Fruit fly (Drosophila melanogaster) whole organism, embryonic: Measurements from ENCODE around the gene CG13407.
A peak's percentile ranks its signal among the peaks of the same experiment; 100 is the strongest.

ENCODE experiments used
- Atf-2 ChIP-seq: fragments of 200-800 bp; sonication (Bioruptor generic); optimal IDR thresholded peaks from 2 replicates; lab custom pipeline; 2016; ENCODE audit warnings: missing biosample characterization, missing genetic modification characterization
- Awh ChIP-seq: fragments of 200-800 bp; sonication (Bioruptor generic); IDR thresholded peaks from 2 replicates; pipeline ENCODE4, ENCODE4 v1.3.6; 2022; ENCODE audit warnings: missing biosample characterization, missing genetic modification characterization
- CG12071 ChIP-seq: fragments of 200-800 bp; sonication (Bioruptor generic); optimal IDR thresholded peaks from 3 replicates; lab custom pipeline; 2018; ENCODE audit warnings: missing biosample characterization, mild to moderate bottlenecking, missing genetic modification characterization
- CG17186 ChIP-seq: fragments of 200-800 bp; sonication (Bioruptor generic); optimal IDR thresholded peaks from 3 replicates; lab custom pipeline; 2017; ENCODE audit warnings: missing biosample characterization, missing genetic modification reagents, missing genetic modification characterization
- CG17912 ChIP-seq: fragments of 200-800 bp; sonication (Bioruptor generic); optimal IDR thresholded peaks from 2 replicates; lab custom pipeline; 2018; ENCODE audit warnings: missing biosample characterization, mild to moderate bottlenecking, missing genetic modification characterization
- CG2199 ChIP-seq: fragments of 200-800 bp; sonication (Bioruptor generic); IDR thresholded peaks from 3 replicates; pipeline ENCODE4 v1.3.6; 2022; ENCODE audit warnings: missing biosample characterization, missing genetic modification characterization
- CG30431 ChIP-seq: fragments of 200-800 bp; sonication (Bioruptor generic); optimal IDR thresholded peaks from 2 replicates; lab custom pipeline; 2017; ENCODE audit warnings: missing biosample characterization, missing genetic modification characterization
- CG32532 ChIP-seq: fragments of 200-800 bp; sonication (Bioruptor generic); IDR thresholded peaks from 2 replicates; pipeline ENCODE4 v1.3.6; 2022; ENCODE audit warnings: missing biosample characterization, missing genetic modification characterization
- CG32772 ChIP-seq: fragments of 200-800 bp; sonication (Bioruptor generic); IDR thresholded peaks from 2 replicates; pipeline ENCODE4 v1.3.6; 2022; ENCODE audit warnings: missing biosample characterization, missing genetic modification characterization
- CG4820 ChIP-seq: fragments of 200-800 bp; sonication (Bioruptor generic); optimal IDR thresholded peaks from 3 replicates; lab custom pipeline; 2016; ENCODE audit warnings: missing biosample characterization, missing genetic modification characterization
- CG4854 ChIP-seq: fragments of 200-800 bp; sonication (Bioruptor generic); optimal IDR thresholded peaks from 2 replicates; lab custom pipeline; 2016; ENCODE audit warnings: missing biosample characterization, missing genetic modification characterization, inconsistent platforms
- CG6272 ChIP-seq: fragments of 200-800 bp; sonication (Bioruptor generic); IDR thresholded peaks from 2 replicates; pipeline ENCODE4 v1.3.6; 2022; ENCODE audit warnings: missing biosample characterization, missing genetic modification characterization
- CG7786 ChIP-seq: fragments of 200-800 bp; sonication (Bioruptor generic); optimal IDR thresholded peaks from 2 replicates; lab custom pipeline; 2016; ENCODE audit warnings: missing biosample characterization, missing genetic modification characterization
- CG8290 ChIP-seq, 3 experiments: fragments of 200-800 bp; sonication (Bioruptor generic); optimal IDR thresholded peaks; 2 replicates each; lab custom pipeline; 2016 to 2019; ENCODE audit warnings: missing biosample characterization in 3 of 3, missing genetic modification characterization in 3 of 3, mild to moderate bottlenecking in 2 of 3, moderate library complexity in 1 of 3
- CTCF ChIP-seq: fragments of 200-800 bp; sonication (Bioruptor generic); optimal IDR thresholded peaks from 2 replicates; lab custom pipeline; 2017; ENCODE audit warnings: missing biosample characterization, mild to moderate bottlenecking, missing genetic modification characterization, moderate library complexity
- Ets65A ChIP-seq: fragments of 200-800 bp; sonication (Bioruptor generic); peaks from one replicate; lab custom pipeline; 2016; ENCODE audit warnings: missing biosample characterization, missing genetic modification characterization
- Ets97D ChIP-seq: fragments of 200-800 bp; sonication (Bioruptor generic); optimal IDR thresholded peaks from 3 replicates; lab custom pipeline; 2016; ENCODE audit warnings: missing biosample characterization, missing genetic modification characterization
- Fer1 ChIP-seq: fragments of 200-800 bp; sonication (Bioruptor generic); optimal IDR thresholded peaks from 2 replicates; lab custom pipeline; 2017; ENCODE audit warnings: missing biosample characterization, mild to moderate bottlenecking, missing genetic modification characterization
- Gsc ChIP-seq: fragments of 200-800 bp; sonication (Bioruptor generic); IDR thresholded peaks from 2 replicates; pipeline ENCODE4 v1.3.6; 2022; ENCODE audit warnings: missing biosample characterization, missing genetic modification characterization
- Hey ChIP-seq: fragments of 200-800 bp; sonication (Bioruptor generic); optimal IDR thresholded peaks from 3 replicates; lab custom pipeline; 2018; ENCODE audit warnings: missing biosample characterization, mild to moderate bottlenecking, missing genetic modification characterization
- Hr39 ChIP-seq: fragments of >200 bp; optimal IDR thresholded peaks from 2 replicates; lab custom pipeline; 2017
- Med ChIP-seq: fragments of 200-800 bp; sonication (Bioruptor generic); peaks from one replicate; lab custom pipeline; 2016; ENCODE audit warnings: missing biosample characterization, missing genetic modification characterization, mild to moderate bottlenecking, inconsistent platforms, moderate library complexity
- NC2α ChIP-seq: fragments of 200-800 bp; sonication (Bioruptor generic); optimal IDR thresholded peaks from 2 replicates; lab custom pipeline; 2016; ENCODE audit warnings: missing biosample characterization, missing genetic modification characterization
- Pdp1 ChIP-seq, 2 experiments: fragments of 200-800 bp; sonication (Bioruptor generic); optimal IDR thresholded peaks; 3 replicates each; lab custom pipeline; 2016; ENCODE audit warnings: missing biosample characterization in 2 of 2, missing genetic modification characterization in 2 of 2, mild to moderate bottlenecking in 1 of 2, moderate library complexity in 1 of 2
- ac ChIP-seq: fragments of 200-800 bp; sonication (Bioruptor generic); optimal IDR thresholded peaks from 3 replicates; lab custom pipeline; 2017; ENCODE audit warnings: missing biosample characterization, mild to moderate bottlenecking, missing genetic modification characterization
- amos ChIP-seq: fragments of 200-800 bp; sonication (Bioruptor generic); IDR thresholded peaks from 2 replicates; pipeline ENCODE4 v1.3.6; 2022; ENCODE audit warnings: missing biosample characterization, missing genetic modification characterization; ENCODE audit not compliant: partially characterized antibody
- ato ChIP-seq: fragments of 200-800 bp; sonication (Bioruptor generic); IDR thresholded peaks from 2 replicates; pipeline ENCODE4 v1.3.6; 2022; ENCODE audit warnings: missing biosample characterization, missing genetic modification characterization; ENCODE audit not compliant: partially characterized antibody
- bowl ChIP-seq: fragments of 200-800 bp; sonication (Bioruptor generic); IDR thresholded peaks from 2 replicates; pipeline ENCODE4 v1.3.6; 2022; ENCODE audit warnings: missing biosample characterization, missing genetic modification characterization
- chif ChIP-seq, 2 experiments: fragments of 200-800 bp; sonication (Bioruptor generic); optimal IDR thresholded peaks; 3 replicates each; lab custom pipeline; 2016; ENCODE audit warnings: missing biosample characterization in 2 of 2, missing genetic modification characterization in 2 of 2
- disco-r ChIP-seq: fragments of 200-800 bp; sonication (Bioruptor generic); optimal IDR thresholded peaks from 2 replicates; lab custom pipeline; 2016; ENCODE audit warnings: missing biosample characterization, missing genetic modification characterization
- dysf ChIP-seq: fragments of 200-800 bp; sonication (Bioruptor generic); IDR thresholded peaks from 3 replicates; pipeline ENCODE4 v1.3.6; 2022; ENCODE audit warnings: missing biosample characterization, missing genetic modification characterization
- eyg ChIP-seq: fragments of 200-800 bp; sonication (Bioruptor generic); optimal IDR thresholded peaks from 3 replicates; lab custom pipeline; 2016; ENCODE audit warnings: missing biosample characterization, missing genetic modification characterization
- jigr1 ChIP-seq: fragments of 200-800 bp; sonication (Bioruptor generic); IDR thresholded peaks from 3 replicates; pipeline ENCODE4 v1.3.6; 2022; ENCODE audit warnings: missing biosample characterization, missing genetic modification characterization
- jing ChIP-seq: fragments of 200-800 bp; sonication (Bioruptor generic); optimal IDR thresholded peaks from 2 replicates; lab custom pipeline; 2018; ENCODE audit warnings: missing biosample characterization, mild to moderate bottlenecking, missing genetic modification characterization
- pan ChIP-seq, 4 experiments: fragments of >200 bp in 3 of 4; fragments of 200-800 bp in 1 of 4; sonication (Bioruptor generic) in 1 of 4; optimal IDR thresholded peaks in 3 of 4; IDR thresholded peaks in 1 of 4; 2 replicates each; pipeline versions ENCODE4 v1.3.6 to Lab custom; 2017 to 2022; ENCODE audit warnings: missing biosample characterization in 2 of 4, missing genetic modification characterization in 2 of 4, mixed read lengths in 1 of 4
- pho ChIP-seq: fragments of 200-800 bp; sonication (Bioruptor generic); optimal IDR thresholded peaks from 2 replicates; lab custom pipeline; 2016; ENCODE audit warnings: missing biosample characterization, missing genetic modification characterization
- pita ChIP-seq: fragments of 200-800 bp; sonication (Bioruptor generic); optimal IDR thresholded peaks from 2 replicates; lab custom pipeline; 2017; ENCODE audit warnings: missing biosample characterization, mild to moderate bottlenecking, missing genetic modification characterization
- schlank ChIP-seq: fragments of 200-800 bp; sonication (Bioruptor generic); optimal IDR thresholded peaks from 2 replicates; lab custom pipeline; 2018; ENCODE audit warnings: missing biosample characterization, mild to moderate bottlenecking, missing genetic modification characterization
- sima ChIP-seq: fragments of 200-800 bp; sonication (Bioruptor generic); optimal IDR thresholded peaks from 2 replicates; lab custom pipeline; 2016; ENCODE audit warnings: missing biosample characterization, missing genetic modification characterization
- stwl ChIP-seq: fragments of 200-800 bp; sonication (Bioruptor generic); optimal IDR thresholded peaks from 3 replicates; lab custom pipeline; 2018; ENCODE audit warnings: missing biosample characterization, mild to moderate bottlenecking, missing genetic modification characterization, moderate library complexity
- z ChIP-seq: fragments of 200-800 bp; sonication (Bioruptor generic); IDR thresholded peaks from 3 replicates; pipeline ENCODE4 v1.3.6; 2022; ENCODE audit warnings: missing biosample characterization, missing genetic modification characterization
- zfh1 ChIP-seq: fragments of 200-800 bp; sonication (Bioruptor generic); IDR thresholded peaks from 3 replicates; pipeline ENCODE4 v1.3.6; 2022; ENCODE audit warnings: missing biosample characterization, missing genetic modification characterization

Gene CG13407

DNA sequence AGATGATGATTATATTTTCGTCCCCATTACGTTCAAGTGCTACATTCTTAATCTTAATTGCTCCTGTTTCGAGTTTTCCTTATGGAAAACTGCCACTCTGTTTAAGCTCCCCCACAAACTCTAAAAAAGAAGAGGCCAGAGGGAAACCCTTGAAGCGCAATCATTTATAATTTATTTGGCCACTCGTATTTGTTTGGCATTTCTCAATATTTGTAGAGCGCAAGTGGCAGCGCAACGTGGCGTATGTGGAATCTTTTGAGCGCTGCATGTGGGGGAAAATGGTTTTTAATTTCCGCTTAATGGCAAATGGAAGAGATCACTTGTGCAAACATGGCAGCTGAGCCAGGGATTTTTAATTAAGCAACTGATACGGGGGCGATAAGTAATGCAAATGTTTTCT lies 36.0 kb upstream of the CG13407 start (continued):
- TF ChIP-seq CG6272 (no peak), CG4820 (GFP tag; lab: Kevin White, UChicago) (no peak), CG17912 (GFP tag; lab: Kevin White, UChicago) (no peak), CG4854 (GFP tag; lab: Kevin White, UChicago) (no peak), chif (GFP tag; optimal IDR thresholded peaks at IDR 0.05; lab: Kevin White, UChicago) (no peak), Pdp1 (GFP tag; optimal IDR thresholded peaks at IDR 0.05; lab: Kevin White, UChicago) (no peak), Awh (GFP tag; lab: Robert Waterston, UW) (0 out of 2 replicates have a peak, but pooled peaks have one; percentile 15), CG17186 (GFP tag; lab: Kevin White, UChicago) (no peak), bowl (no peak), CG12071 (GFP tag; lab: Kevin White, UChicago) (peak; percentile 54), CG30431 (GFP tag; lab: Kevin White, UChicago) (no peak), dysf (GFP tag; lab: Robert Waterston, UW) (no peak), CG8290 (GFP tag; optimal IDR thresholded peaks at IDR 0.05; lab: Kevin White, UChicago) (no peak), CG8290 (tag; optimal IDR thresholded peaks at IDR 0.05; lab: Kevin White, UChicago) (no peak)

DNA sequence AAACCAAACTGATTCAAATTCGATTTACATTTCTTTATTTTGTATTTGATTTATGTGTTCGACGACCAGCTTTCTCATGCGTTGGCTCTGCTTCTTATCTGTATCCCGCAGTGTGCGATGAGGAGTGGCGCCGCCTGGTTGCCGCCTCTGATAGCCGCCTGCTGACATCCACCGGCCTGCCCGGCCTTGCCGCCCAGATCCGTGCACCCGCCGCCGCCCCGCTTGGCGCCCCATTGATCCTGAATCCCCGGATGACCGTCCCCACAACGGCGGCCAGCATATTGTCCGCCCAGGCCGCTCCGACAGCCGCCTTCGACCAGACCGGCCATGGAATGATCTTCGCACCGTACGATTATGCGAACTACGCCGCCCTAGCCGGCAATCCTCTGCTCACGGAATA lies 31.6 kb upstream of the CG13407 start:
- no peak for TF ChIP-seq Gsc (GFP tag; lab: Robert Waterston, UW)
- TF ChIP-seq eyg, result no peak
- TF ChIP-seq z (GFP tag; lab: Robert Waterston, UW), result 0 out of 3 replicates have a peak, but pooled peaks have one; percentile 11
- TF ChIP-seq Hey (tag; lab: Kevin White, UChicago), result no peak
- TF ChIP-seq Ets65A, result peak; percentile 11
- peak; percentile 57 for TF ChIP-seq Hr39 (lab: Kevin White, UChicago)
- TF ChIP-seq pan (optimal IDR thresholded peaks at IDR 0.05; lab: Kevin White, UChicago), result no peak
- TF ChIP-seq pan (GFP tag; optimal IDR thresholded peaks at IDR 0.05 in 1 of 2, IDR thresholded peaks at IDR 0.05 in 1 of 2), result no peak
- TF ChIP-seq ac (GFP tag; lab: Kevin White, UChicago), result no peak
- TF ChIP-seq schlank, result no peak
- 0 out of 3 replicates have a peak, but pooled peaks have one; percentile 28 for TF ChIP-seq zfh1 (GFP tag; lab: Robert Waterston, UW)
- TF ChIP-seq ato, result 0 out of 2 replicates have a peak, but pooled peaks have one; percentile 6
- TF ChIP-seq amos (GFP tag; lab: Robert Waterston, UW), result no peak
- TF ChIP-seq CG7786, result no peak
- TF ChIP-seq CG32532 (GFP tag; lab: Robert Waterston, UW), result no peak
- TF ChIP-seq jigr1 (GFP tag; lab: Robert Waterston, UW), result no peak
- TF ChIP-seq jing (GFP tag; lab: Kevin White, UChicago), result no peak
- no peak for TF ChIP-seq Ets97D (GFP tag; lab: Kevin White, UChicago)
- no peak for TF ChIP-seq pita (GFP tag; lab: Kevin White, UChicago)
- no peak for TF ChIP-seq disco-r
- no peak for TF ChIP-seq Atf-2 (GFP tag; lab: Kevin White, UChicago)
- TF ChIP-seq NC2α (GFP tag; lab: Kevin White, UChicago), result no peak
- TF ChIP-seq pho, result no peak

DNA sequence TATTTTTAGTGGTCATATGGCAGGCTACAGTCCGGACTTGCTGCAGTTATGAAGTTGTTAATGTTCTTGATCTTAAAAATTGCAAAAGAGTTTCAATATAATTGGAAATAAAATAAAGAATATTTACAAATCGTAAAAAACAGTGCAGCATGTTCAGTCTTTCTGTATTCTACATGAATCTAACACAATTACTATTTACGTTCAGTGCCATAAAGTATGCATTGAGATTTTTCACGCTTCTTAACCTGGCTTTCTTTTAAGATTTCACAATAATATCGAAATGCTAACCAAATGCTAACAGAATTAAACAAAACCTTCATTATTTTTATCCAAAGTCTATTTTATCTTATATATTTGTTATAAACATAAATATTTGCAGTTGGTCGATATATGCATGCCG lies 30.7 kb upstream of the CG13407 start:
- TF ChIP-seq CTCF (peak; percentile 53), jing (GFP tag; lab: Kevin White, UChicago) (no peak), CG32772 (GFP tag; lab: Robert Waterston, UW) (no peak), Fer1 (GFP tag; lab: Kevin White, UChicago) (no peak), sima (GFP tag; lab: Kevin White, UChicago) (no peak), Med (GFP tag; lab: Kevin White, UChicago) (no peak), CG2199 (peak; percentile 88), stwl (tag; lab: Kevin White, UChicago) (peak; percentile 85)
- TF ChIP-seq, all 482 proteins: peak for 3
